Worm (Caenorhabditis elegans): ENCODE data around the gene E04D5.5.
A peak's percentile ranks its signal among the peaks of the same experiment; 100 is the strongest.

The E04D5.5 gene

DNA sequence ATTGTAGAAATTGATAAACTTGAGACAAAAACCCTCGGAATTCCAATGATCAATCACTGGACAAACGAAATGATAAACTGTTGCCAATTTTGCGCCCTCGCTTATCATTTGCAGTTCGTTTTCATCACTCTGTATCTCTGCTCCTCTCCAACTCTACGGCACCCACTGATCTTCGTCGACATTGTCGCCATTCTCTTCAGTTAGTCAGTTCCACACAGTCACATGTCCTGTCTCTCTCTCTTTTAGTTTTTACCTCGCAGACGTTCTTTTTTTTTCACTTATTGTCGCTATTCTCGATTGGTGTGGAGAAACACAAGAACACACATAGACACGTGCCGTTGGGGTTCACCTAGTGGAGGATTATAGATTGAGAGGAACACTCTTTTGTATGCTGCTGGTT is 22.1 kb upstream of the E04D5.5 start (continued):
- TF ChIP-seq set-16 (GFP tag; IDR thresholded peaks at IDR 0.05) = no peak
- TF ChIP-seq lin-15B (tag; optimal IDR thresholded peaks at IDR 0.05) = no peak
- TF ChIP-seq tra-1 (GFP tag; IDR thresholded peaks at IDR 0.05) = peak; percentile 74

DNA sequence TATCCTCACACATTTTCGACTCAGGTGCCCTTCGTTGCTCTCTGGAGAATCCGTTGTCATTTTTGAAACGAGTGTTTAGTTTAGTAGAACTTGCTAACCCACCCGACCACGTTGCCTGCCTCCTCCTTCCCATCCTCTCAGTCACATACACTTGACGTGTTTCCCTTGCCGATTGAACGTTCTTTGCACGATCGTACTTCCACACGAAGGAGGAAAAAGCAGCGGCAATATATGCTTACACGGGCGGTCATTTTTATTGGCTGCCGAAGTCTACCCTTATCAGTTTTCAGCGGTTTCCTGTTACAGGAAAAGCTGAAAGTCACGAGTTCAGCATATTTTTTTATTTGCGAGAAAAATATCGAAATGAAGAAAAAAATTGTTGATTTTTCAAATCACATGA is 21.3 kb upstream of the E04D5.5 start:
- peak; percentile 81 for TF ChIP-seq hlh-30 (tag; optimal IDR thresholded peaks at IDR 0.05; ENCODE audit: insufficient read depth)
- TF ChIP-seq aha-1 (tag) = peak; percentile 98
- TF ChIP-seq daf-19 (GFP tag; conservative IDR thresholded peaks at IDR 0.05) = no peak
- TF ChIP-seq rbr-2 (tag; optimal IDR thresholded peaks at IDR 0.05) = no peak
- TF ChIP-seq nhr-76 (tag; optimal IDR thresholded peaks at IDR 0.05) = no peak
- TF ChIP-seq spr-1 (tag; optimal IDR thresholded peaks at IDR 0.05) = no peak
- TF ChIP-seq gei-8 (GFP tag; optimal IDR thresholded peaks at IDR 0.05) = peak; percentile 41
- no peak for TF ChIP-seq Y75B8A.6 (GFP tag; IDR thresholded peaks at IDR 0.05)
- TF ChIP-seq dmd-9 (GFP tag; IDR thresholded peaks at IDR 0.05) = no peak
- TF ChIP-seq snpc-1.2 (GFP tag; IDR thresholded peaks at IDR 0.05) = no peak
- TF ChIP-seq F49E8.2 (tag; optimal IDR thresholded peaks at IDR 0.05; ENCODE audit: borderline replicate concordance) = no peak
- TF ChIP-seq F37D6.2 (tag; optimal IDR thresholded peaks at IDR 0.05) = no peak
- no peak for TF ChIP-seq ceh-32 (tag; optimal IDR thresholded peaks at IDR 0.05; ENCODE audit: poor library complexity)
- no peak for TF ChIP-seq ceh-20 (GFP tag; IDR thresholded peaks at IDR 0.05)
- no peak; the same call in none of the 2 replicates for TF ChIP-seq zfp-3 (GFP tag; conservative IDR thresholded peaks at IDR 0.05)
- 0 out of 2 replicates have a peak, but pooled peaks have one; percentile 31 for TF ChIP-seq arid-1 (GFP tag; conservative IDR thresholded peaks at IDR 0.05)
- peak; percentile 82 for TF ChIP-seq lin-1 (GFP tag; IDR thresholded peaks at IDR 0.05)
- TF ChIP-seq unc-62 (GFP tag; optimal IDR thresholded peaks at IDR 0.05 in 1 of 2) = no peak
- no peak for TF ChIP-seq unc-62 (tag; optimal IDR thresholded peaks at IDR 0.05)
- TF ChIP-seq tag-97 (GFP tag; IDR thresholded peaks at IDR 0.05) = no peak
- no peak for TF ChIP-seq lin-39 (tag; optimal IDR thresholded peaks at IDR 0.05)
- TF ChIP-seq mes-2 (tag; optimal IDR thresholded peaks at IDR 0.05; ENCODE audit: poor library complexity, severe bottlenecking) = peak; percentile 51
- TF ChIP-seq nhr-102 (tag; optimal IDR thresholded peaks at IDR 0.05) = peak; percentile 53
- no peak for TF ChIP-seq dpl-1 (GFP tag; optimal IDR thresholded peaks at IDR 0.05)
- peak; percentile 85 for TF ChIP-seq mxl-2 (GFP tag; conservative IDR thresholded peaks at IDR 0.05)
- peak; percentile 93 for TF ChIP-seq pqm-1 (tag; optimal IDR thresholded peaks at IDR 0.05)
- no peak for TF ChIP-seq saeg-2 (GFP tag; IDR thresholded peaks at IDR 0.05)
- TF ChIP-seq php-3 (GFP tag; IDR thresholded peaks at IDR 0.05) = peak; percentile 85
- TF ChIP-seq ama-1 (optimal IDR thresholded peaks at IDR 0.05) = peak; percentile 56
- TF ChIP-seq nhr-25 (tag; optimal IDR thresholded peaks at IDR 0.05; ENCODE audit: borderline replicate concordance, insufficient read depth) = no peak
- TF ChIP-seq nhr-48 (tag; optimal IDR thresholded peaks at IDR 0.05) = peak; percentile 75
- TF ChIP-seq egl-43 (GFP tag; IDR thresholded peaks at IDR 0.05) = no peak
- TF ChIP-seq pha-4 (GFP tag; IDR thresholded peaks at IDR 0.05) = peak; percentile 24; the same call in 1 of the 2 replicates
- TF ChIP-seq pha-4 (tag; optimal IDR thresholded peaks at IDR 0.05) = peak; percentile 15
- TF ChIP-seq fkh-10 (GFP tag; optimal IDR thresholded peaks at IDR 0.05) = no peak
- 0 out of 2 replicates have a peak, but pooled peaks have one; percentile 15 for TF ChIP-seq madf-9 (GFP tag; conservative IDR thresholded peaks at IDR 0.05)
- TF ChIP-seq mdl-1 (tag; optimal IDR thresholded peaks at IDR 0.05) = peak in 1 of 2 experiments; percentile 69
- TF ChIP-seq ztf-11 (tag; optimal IDR thresholded peaks at IDR 0.05) = no peak
- no peak for TF ChIP-seq ZK337.2 (GFP tag; IDR thresholded peaks at IDR 0.05)
- TF ChIP-seq ceh-44 (GFP tag; IDR thresholded peaks at IDR 0.05) = no peak
- no peak for TF ChIP-seq F26F4.8 (GFP tag; conservative IDR thresholded peaks at IDR 0.05)
- peak; percentile 87 for TF ChIP-seq tra-1 (GFP tag; IDR thresholded peaks at IDR 0.05)
- TF ChIP-seq F44E2.7 (GFP tag; IDR thresholded peaks at IDR 0.05) = no peak
- no peak for TF ChIP-seq nhr-41 (GFP tag; IDR thresholded peaks at IDR 0.05)
- peak; percentile 88 for TF ChIP-seq nhr-28 (tag; optimal IDR thresholded peaks at IDR 0.05)
- TF ChIP-seq dve-1 (tag; optimal IDR thresholded peaks at IDR 0.05; ENCODE audit: insufficient read depth) = peak; percentile 79
- TF ChIP-seq aly-2 (tag; optimal IDR thresholded peaks at IDR 0.05) = no peak
